Fruit fly (Drosophila melanogaster) Kc167 (cell line): ENCODE measurements around the gene CG5641.

Experiments
- psq ChIP-seq: fragments of >200 bp; optimal IDR thresholded peaks from 2 replicates; lab custom pipeline; 2017; ENCODE audit warnings: missing external identifiers
- ttk ChIP-seq: sonication (Bioruptor generic); optimal IDR thresholded peaks from 2 replicates; lab custom pipeline; 2017; ENCODE audit warnings: missing external identifiers

DNA sequence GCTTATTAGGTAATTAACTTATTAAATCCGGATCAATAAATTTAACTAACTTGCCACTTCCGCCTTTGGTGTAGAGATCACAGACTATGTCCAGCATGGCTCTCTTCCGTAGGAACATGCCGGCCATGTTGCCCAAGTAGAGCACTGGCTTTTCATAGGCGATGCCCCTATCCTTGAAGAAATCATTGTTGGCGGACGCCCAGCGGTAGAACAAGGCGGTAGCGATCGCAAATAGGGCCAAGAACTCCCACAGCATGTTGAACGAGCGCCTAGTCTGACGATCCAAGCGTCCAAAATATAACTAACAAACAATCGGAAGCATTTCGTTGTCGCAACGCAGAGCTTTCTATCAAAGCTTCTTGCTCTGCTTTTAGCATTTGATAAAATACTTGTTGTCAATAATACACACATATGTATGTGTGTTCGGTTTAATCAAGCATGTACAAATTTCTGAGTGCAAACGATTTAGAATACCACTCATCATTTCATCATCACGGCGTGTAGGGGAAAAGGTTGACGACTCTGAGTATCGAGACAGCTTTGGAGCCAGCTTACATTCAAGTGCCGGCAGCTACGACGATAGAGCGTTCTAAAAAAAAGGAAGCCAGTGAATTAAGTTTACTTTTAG, 30.3 kb downstream of the CG5641 start, which contains the start of gene Cyp9f3:
- TF ChIP-seq psq (no peak), ttk (lab: Kevin White, UChicago) (no peak)
